Worm (Caenorhabditis elegans) whole organism, L2 larva: Measurements from ENCODE around the gene nhr-192.

Experiments used
- fos-1 ChIP-seq: fragments of 150-350 bp; optimal IDR thresholded peaks from 2 replicates; lab custom pipeline; 2014; ENCODE audit warnings: missing biosample characterization, missing genetic modification characterization
- lin-13 ChIP-seq: fragments of 150-350 bp; optimal IDR thresholded peaks from 2 replicates; lab custom pipeline; 2014; ENCODE audit warnings: missing biosample characterization, missing genetic modification reagents, missing genetic modification characterization
- nhr-77 ChIP-seq: fragments of 150-350 bp; optimal IDR thresholded peaks from 2 replicates; lab custom pipeline; 2014; ENCODE audit warnings: missing biosample characterization, missing genetic modification characterization

- TF ChIP-seq lin-13 (GFP tag; lab: Kevin White, UChicago): no peak
- TF ChIP-seq fos-1 (tag; lab: Kevin White, UChicago): no peak
- TF ChIP-seq nhr-77 (tag; lab: Kevin White, UChicago): no peak
Measured at ce11 chrV:10046503-10046902, 23.9 kb downstream of the nhr-192 start.
